Fruit fly (Drosophila melanogaster): ENCODE data around the gene rdgB.

rdgB gene

dm6 chrX:13815526-13816173 is 53.1 kb downstream of the rdgB start (continued):
- peak; percentile 59 for TF ChIP-seq CG4328 (GFP tag; optimal IDR thresholded peaks at IDR 0.05)
- TF ChIP-seq CG14965 (GFP tag; optimal IDR thresholded peaks at IDR 0.05; ENCODE audit: borderline replicate concordance) = no peak
- TF ChIP-seq CG3281 (GFP tag; optimal IDR thresholded peaks at IDR 0.05) = peak; percentile 61
- TF ChIP-seq ERR (GFP tag; optimal IDR thresholded peaks at IDR 0.05) = peak; percentile 47
- TF ChIP-seq Dad (GFP tag; optimal IDR thresholded peaks at IDR 0.05) = peak; percentile 36
- no peak for TF ChIP-seq CG18011 (GFP tag; optimal IDR thresholded peaks at IDR 0.05)
- no peak for TF ChIP-seq p53 (GFP tag; optimal IDR thresholded peaks at IDR 0.05)
- peak; percentile 50 to 69 for TF ChIP-seq bsh (GFP tag; optimal IDR thresholded peaks at IDR 0.05)
- TF ChIP-seq CG3407 (GFP tag; optimal IDR thresholded peaks at IDR 0.05) = no peak
- no peak for TF ChIP-seq CG43689 (GFP tag; IDR thresholded peaks at IDR 0.05)
- TF ChIP-seq CG4617 (GFP tag; optimal IDR thresholded peaks at IDR 0.05; ENCODE audit: borderline replicate concordance) = no peak
- TF ChIP-seq scrt (GFP tag; optimal IDR thresholded peaks at IDR 0.05) = peak; percentile 20
- TF ChIP-seq CG6791 (GFP tag; IDR thresholded peaks at IDR 0.05; ENCODE audit: partially characterized antibody) = no peak
- peak; percentile 60 for TF ChIP-seq Hr3 (GFP tag; optimal IDR thresholded peaks at IDR 0.05)
- no peak for TF ChIP-seq CG31224 (GFP tag; IDR thresholded peaks at IDR 0.05)
- TF ChIP-seq amos (GFP tag; IDR thresholded peaks at IDR 0.05; ENCODE audit: partially characterized antibody) = no peak
- TF ChIP-seq Tbp (GFP tag; optimal IDR thresholded peaks at IDR 0.05) = no peak
- TF ChIP-seq Usf (GFP tag; optimal IDR thresholded peaks at IDR 0.05) = peak; percentile 38
- peak; percentile 30; the same call in 1 of the 2 replicates for TF ChIP-seq CG7372 (GFP tag; IDR thresholded peaks at IDR 0.05)
- TF ChIP-seq CG11723 (GFP tag; optimal IDR thresholded peaks at IDR 0.05) = peak; percentile 48
- TF ChIP-seq Atf3 (GFP tag; optimal IDR thresholded peaks at IDR 0.05) = peak; percentile 31
- TF ChIP-seq chm (GFP tag; IDR thresholded peaks at IDR 0.05) = no peak
- TF ChIP-seq Abd-B (GFP tag; optimal IDR thresholded peaks at IDR 0.05) = peak; percentile 43
- peak; percentile 68 for TF ChIP-seq CG12659 (GFP tag; optimal IDR thresholded peaks at IDR 0.05)
- TF ChIP-seq run (tag; optimal IDR thresholded peaks at IDR 0.05) = peak; percentile 42
- TF ChIP-seq CG14441 (GFP tag; IDR thresholded peaks at IDR 0.05) = peak; percentile 57
- no peak for TF ChIP-seq CG6272 (GFP tag; IDR thresholded peaks at IDR 0.05)
- peak; percentile 49 for TF ChIP-seq CG9437 (GFP tag; optimal IDR thresholded peaks at IDR 0.05)
- peak; percentile 66 for TF ChIP-seq org-1 (GFP tag; optimal IDR thresholded peaks at IDR 0.05)
- TF ChIP-seq Fer3 (tag; optimal IDR thresholded peaks at IDR 0.05) = peak; percentile 38
- TF ChIP-seq eve (GFP tag; optimal IDR thresholded peaks at IDR 0.05) = no peak
- TF ChIP-seq CG34376 (GFP tag; optimal IDR thresholded peaks at IDR 0.05) = no peak
- peak; percentile 31 for TF ChIP-seq nom (GFP tag; optimal IDR thresholded peaks at IDR 0.05)
- no peak for TF ChIP-seq CG4360 (GFP tag; IDR thresholded peaks at IDR 0.05)
- no peak for TF ChIP-seq insv (GFP tag; optimal IDR thresholded peaks at IDR 0.05)
- TF ChIP-seq Antp (GFP tag; optimal IDR thresholded peaks at IDR 0.05) = peak; percentile 62
- peak; percentile 58 for TF ChIP-seq Xbp1 (GFP tag; optimal IDR thresholded peaks at IDR 0.05)
- TF ChIP-seq pzg (GFP tag; optimal IDR thresholded peaks at IDR 0.05) = no peak
- no peak for TF ChIP-seq bbx (GFP tag; IDR thresholded peaks at IDR 0.05; ENCODE audit: partially characterized antibody)
- no peak for TF ChIP-seq CG13287 (GFP tag; IDR thresholded peaks at IDR 0.05; ENCODE audit: partially characterized antibody)
- peak; percentile 61 for TF ChIP-seq Sox102F (GFP tag; optimal IDR thresholded peaks at IDR 0.05)
- peak; percentile 65 for TF ChIP-seq CG30403 (GFP tag; optimal IDR thresholded peaks at IDR 0.05)
- peak; percentile 60 for TF ChIP-seq ind (GFP tag; optimal IDR thresholded peaks at IDR 0.05)
- TF ChIP-seq B-H1 (GFP tag; IDR thresholded peaks at IDR 0.05) = peak; percentile 26
- no peak for TF ChIP-seq hth (optimal IDR thresholded peaks at IDR 0.05)
- TF ChIP-seq Six4 (GFP tag; optimal IDR thresholded peaks at IDR 0.05) = no peak
- TF ChIP-seq CG1529 (GFP tag; optimal IDR thresholded peaks at IDR 0.05) = peak; percentile 25
- TF ChIP-seq CG9609 (GFP tag; optimal IDR thresholded peaks at IDR 0.05) = peak; percentile 47
- TF ChIP-seq CG9932 (GFP tag; IDR thresholded peaks at IDR 0.05) = no peak
- TF ChIP-seq h (optimal IDR thresholded peaks at IDR 0.05) = no peak
